Fruit fly (Drosophila melanogaster) whole organism, embryonic: Measurements from ENCODE around the gene Dbx.

ENCODE experiments used
- Abd-B ChIP-seq: fragments of 200-800 bp; sonication (Bioruptor generic); optimal IDR thresholded peaks from 2 replicates; lab custom pipeline; 2018; ENCODE audit warnings: missing biosample characterization, mild to moderate bottlenecking, missing genetic modification characterization, moderate library complexity
- Bgb ChIP-seq: fragments of 200-800 bp; sonication (Bioruptor generic); IDR thresholded peaks from 2 replicates; pipeline ENCODE4 v1.3.6; 2022; ENCODE audit warnings: missing biosample characterization, missing genetic modification characterization; ENCODE audit not compliant: partially characterized antibody
- Blimp-1 ChIP-seq: fragments of 200-800 bp; sonication (Bioruptor generic); optimal IDR thresholded peaks from 3 replicates; lab custom pipeline; 2018; ENCODE audit warnings: missing biosample characterization, missing genetic modification characterization, mild to moderate bottlenecking, moderate library complexity, missing genetic modification reagents
- CG12299 ChIP-seq: fragments of 200-800 bp; sonication (Bioruptor generic); optimal IDR thresholded peaks from 2 replicates; lab custom pipeline; 2018; ENCODE audit warnings: missing biosample characterization, mild to moderate bottlenecking, missing genetic modification characterization
- CG12659 ChIP-seq: fragments of 200-800 bp; sonication (Bioruptor generic); optimal IDR thresholded peaks from 3 replicates; lab custom pipeline; 2017; ENCODE audit warnings: mild to moderate bottlenecking, missing biosample characterization, missing genetic modification reagents, missing genetic modification characterization
- CG13287 ChIP-seq: fragments of 200-800 bp; sonication (Bioruptor generic); IDR thresholded peaks from 2 replicates; pipeline ENCODE4 v1.3.6; 2022; ENCODE audit warnings: missing biosample characterization, missing genetic modification characterization; ENCODE audit not compliant: partially characterized antibody
- CG14860 ChIP-seq: fragments of 200-800 bp; sonication (Bioruptor generic); IDR thresholded peaks from 3 replicates; pipeline ENCODE4 v1.3.6; 2022; ENCODE audit warnings: missing biosample characterization, missing genetic modification characterization; ENCODE audit not compliant: partially characterized antibody
- CG1602 ChIP-seq: fragments of 200-800 bp; sonication (Bioruptor generic); optimal IDR thresholded peaks from 3 replicates; lab custom pipeline; 2016; ENCODE audit warnings: missing biosample characterization, missing genetic modification characterization
- CG18599 ChIP-seq: fragments of 200-800 bp; sonication (Bioruptor generic); optimal IDR thresholded peaks from 3 replicates; lab custom pipeline; 2017; ENCODE audit warnings: missing biosample characterization, missing genetic modification characterization, mild to moderate bottlenecking, moderate library complexity, missing genetic modification reagents
- CG4617 ChIP-seq: fragments of 200-800 bp; sonication (Bioruptor generic); optimal IDR thresholded peaks from 3 replicates; lab custom pipeline; 2016; ENCODE audit warnings: missing biosample characterization, missing genetic modification characterization, borderline replicate concordance
- CG5180 ChIP-seq: fragments of 200-800 bp; sonication (Bioruptor generic); optimal IDR thresholded peaks from 3 replicates; lab custom pipeline; 2017; ENCODE audit warnings: missing biosample characterization, missing genetic modification characterization, mild to moderate bottlenecking, moderate library complexity, missing genetic modification reagents
- CG6683 ChIP-seq: fragments of 200-800 bp; sonication (Bioruptor generic); optimal IDR thresholded peaks from 2 replicates; lab custom pipeline; 2017; ENCODE audit warnings: missing biosample characterization, mild to moderate bottlenecking, missing genetic modification characterization, missing genetic modification reagents
- CG6689 ChIP-seq: fragments of 200-800 bp; sonication (Bioruptor generic); IDR thresholded peaks from 2 replicates; pipeline ENCODE4 v1.3.6; 2022; ENCODE audit warnings: missing biosample characterization, missing genetic modification characterization
- CG7786 ChIP-seq: fragments of 200-800 bp; sonication (Bioruptor generic); optimal IDR thresholded peaks from 2 replicates; lab custom pipeline; 2016; ENCODE audit warnings: missing biosample characterization, missing genetic modification characterization
- CG7963 ChIP-seq: fragments of 200-800 bp; sonication (Bioruptor generic); IDR thresholded peaks from 3 replicates; pipeline ENCODE4 v1.3.6; 2022; ENCODE audit warnings: missing biosample characterization, missing genetic modification characterization; ENCODE audit not compliant: partially characterized antibody
- CG9797 ChIP-seq: fragments of 200-800 bp; sonication (Bioruptor generic); optimal IDR thresholded peaks from 3 replicates; lab custom pipeline; 2018; ENCODE audit warnings: missing biosample characterization, mild to moderate bottlenecking, missing genetic modification characterization
- Dip3 ChIP-seq: fragments of 200-800 bp; sonication (Bioruptor generic); optimal IDR thresholded peaks from 3 replicates; lab custom pipeline; 2016; ENCODE audit warnings: missing biosample characterization, missing genetic modification characterization
- Elba2 ChIP-seq: fragments of 200-800 bp; sonication (Bioruptor generic); optimal IDR thresholded peaks from 3 replicates; lab custom pipeline; 2016; ENCODE audit warnings: missing biosample characterization, missing genetic modification characterization
- Ets97D ChIP-seq: fragments of 200-800 bp; sonication (Bioruptor generic); optimal IDR thresholded peaks from 3 replicates; lab custom pipeline; 2016; ENCODE audit warnings: missing biosample characterization, missing genetic modification characterization
- HLH4C ChIP-seq: fragments of 200-800 bp; sonication (Bioruptor generic); IDR thresholded peaks from 3 replicates; pipeline ENCODE4 v1.3.6; 2022; ENCODE audit warnings: missing biosample characterization, missing genetic modification characterization; ENCODE audit not compliant: partially characterized antibody
- HLH54F ChIP-seq: fragments of 200-800 bp; sonication (Bioruptor generic); optimal IDR thresholded peaks from 3 replicates; lab custom pipeline; 2016; ENCODE audit warnings: missing biosample characterization, missing genetic modification characterization
- Hmx ChIP-seq: fragments of 200-800 bp; sonication (Bioruptor generic); optimal IDR thresholded peaks from 2 replicates; lab custom pipeline; 2016; ENCODE audit warnings: missing biosample characterization, missing genetic modification characterization
- Hr51 ChIP-seq, 2 experiments: fragments of 200-800 bp; sonication (Bioruptor generic); optimal IDR thresholded peaks; 2 replicates in 1 of 2; 3 replicates in 1 of 2; lab custom pipeline; 2016 to 2018; ENCODE audit warnings: missing biosample characterization in 2 of 2, missing genetic modification characterization in 2 of 2, mild to moderate bottlenecking in 1 of 2, moderate library complexity in 1 of 2
- MESR4 ChIP-seq: fragments of 200-800 bp; sonication (Bioruptor generic); optimal IDR thresholded peaks from 2 replicates; lab custom pipeline; 2018; ENCODE audit warnings: missing biosample characterization, mild to moderate bottlenecking, missing genetic modification characterization, moderate library complexity
- Max ChIP-seq: fragments of 200-800 bp; sonication (Bioruptor generic); optimal IDR thresholded peaks from 2 replicates; lab custom pipeline; 2016; ENCODE audit warnings: missing biosample characterization, mild to moderate bottlenecking, missing genetic modification characterization
- NFAT ChIP-seq: fragments of 200-800 bp; sonication (Bioruptor generic); IDR thresholded peaks from 2 replicates; pipeline ENCODE4 v1.3.6; 2022; ENCODE audit warnings: missing biosample characterization, missing genetic modification characterization
- Rfx ChIP-seq: fragments of 200-800 bp; sonication (Bioruptor generic); IDR thresholded peaks from 2 replicates; pipeline ENCODE4 v1.3.6; 2022; ENCODE audit warnings: missing biosample characterization, missing genetic modification characterization
- Stat92E ChIP-seq, 3 experiments: fragments of >200 bp in 2 of 3; fragments of 200-800 bp in 1 of 3; sonication (Bioruptor generic) in 1 of 3; optimal IDR thresholded peaks; 2 replicates each; lab custom pipeline; 2017 to 2019; ENCODE audit warnings: missing biosample characterization in 3 of 3, missing genetic modification characterization in 3 of 3, mild to moderate bottlenecking in 1 of 3, moderate library complexity in 1 of 3
- YL-1 ChIP-seq: fragments of 200-800 bp; sonication (Bioruptor generic); optimal IDR thresholded peaks from 3 replicates; lab custom pipeline; 2017; ENCODE audit warnings: missing biosample characterization, mild to moderate bottlenecking, missing genetic modification characterization
- btn ChIP-seq: fragments of 200-800 bp; sonication (Bioruptor generic); optimal IDR thresholded peaks from 2 replicates; lab custom pipeline; 2016; ENCODE audit warnings: missing biosample characterization, missing genetic modification characterization
- cato ChIP-seq: fragments of 200-800 bp; sonication (Bioruptor generic); optimal IDR thresholded peaks from 2 replicates; lab custom pipeline; 2016; ENCODE audit warnings: missing biosample characterization, missing genetic modification characterization, borderline replicate concordance
- ci ChIP-seq: fragments of 200-800 bp; sonication (Bioruptor generic); IDR thresholded peaks from 3 replicates; pipeline ENCODE4 v1.3.6; 2022; ENCODE audit warnings: missing biosample characterization, missing genetic modification characterization
- crp ChIP-seq, 2 experiments: fragments of 200-800 bp; sonication (Bioruptor generic); optimal IDR thresholded peaks; 2 replicates in 1 of 2; 3 replicates in 1 of 2; lab custom pipeline; 2017; ENCODE audit warnings: missing biosample characterization in 2 of 2, missing genetic modification characterization in 2 of 2, mild to moderate bottlenecking in 1 of 2, moderate library complexity in 1 of 2
- dmrt99B ChIP-seq: fragments of 200-800 bp; sonication (Bioruptor generic); optimal IDR thresholded peaks from 2 replicates; lab custom pipeline; 2018; ENCODE audit warnings: missing biosample characterization, mild to moderate bottlenecking, missing genetic modification characterization, moderate library complexity
- ewg ChIP-seq: fragments of 200-800 bp; sonication (Bioruptor generic); optimal IDR thresholded peaks from 3 replicates; lab custom pipeline; 2017; ENCODE audit warnings: mild to moderate bottlenecking, missing biosample characterization, missing genetic modification reagents, missing genetic modification characterization
- fu2 ChIP-seq: fragments of 200-800 bp; sonication (Bioruptor generic); optimal IDR thresholded peaks from 2 replicates; lab custom pipeline; 2016; ENCODE audit warnings: missing biosample characterization, missing genetic modification characterization
- inv ChIP-seq: fragments of 200-800 bp; sonication (Bioruptor generic); IDR thresholded peaks from 2 replicates; pipeline ENCODE4 v1.3.6; 2022; ENCODE audit warnings: missing biosample characterization, missing genetic modification characterization; ENCODE audit not compliant: partially characterized antibody
- jumu ChIP-seq: fragments of 200-800 bp; sonication (Bioruptor generic); optimal IDR thresholded peaks from 3 replicates; lab custom pipeline; 2016; ENCODE audit warnings: missing biosample characterization, missing genetic modification characterization
- knrl ChIP-seq: fragments of 200-800 bp; sonication (Bioruptor generic); IDR thresholded peaks from 3 replicates; pipeline ENCODE4 v1.3.6; 2022; ENCODE audit warnings: missing biosample characterization, missing genetic modification characterization; ENCODE audit not compliant: partially characterized antibody
- nmo ChIP-seq: fragments of 200-800 bp; sonication (Bioruptor generic); optimal IDR thresholded peaks from 2 replicates; lab custom pipeline; 2018; ENCODE audit warnings: missing biosample characterization, mild to moderate bottlenecking, missing genetic modification characterization, moderate library complexity
- phol ChIP-seq: fragments of 200-800 bp; sonication (Bioruptor generic); optimal IDR thresholded peaks from 3 replicates; lab custom pipeline; 2018; ENCODE audit warnings: missing biosample characterization, mild to moderate bottlenecking, missing genetic modification characterization, moderate library complexity
- pum ChIP-seq: fragments of 200-800 bp; sonication (Bioruptor generic); optimal IDR thresholded peaks from 2 replicates; lab custom pipeline; 2016; ENCODE audit warnings: missing biosample characterization, missing genetic modification characterization
- sens-2 ChIP-seq: fragments of 200-800 bp; sonication (Bioruptor generic); IDR thresholded peaks from 2 replicates; pipeline ENCODE4 v1.3.6; 2022; ENCODE audit warnings: missing biosample characterization, missing genetic modification characterization
- seq ChIP-seq: fragments of 200-800 bp; sonication (Bioruptor generic); IDR thresholded peaks from 2 replicates; pipeline ENCODE4 v1.3.6; 2022; ENCODE audit warnings: missing biosample characterization, missing genetic modification characterization
- trem ChIP-seq: fragments of 200-800 bp; optimal IDR thresholded peaks from 3 replicates; lab custom pipeline; 2019; ENCODE audit warnings: missing biosample characterization, mild to moderate bottlenecking, missing genetic modification characterization, moderate library complexity
- tx ChIP-seq: fragments of 200-800 bp; sonication (Bioruptor generic); optimal IDR thresholded peaks from 2 replicates; lab custom pipeline; 2016; ENCODE audit warnings: missing biosample characterization, missing genetic modification characterization
- usp ChIP-seq: fragments of >200 bp; optimal IDR thresholded peaks from 2 replicates; lab custom pipeline; 2017; ENCODE audit warnings: missing biosample characterization, missing genetic modification characterization

Dbx gene

DNA sequence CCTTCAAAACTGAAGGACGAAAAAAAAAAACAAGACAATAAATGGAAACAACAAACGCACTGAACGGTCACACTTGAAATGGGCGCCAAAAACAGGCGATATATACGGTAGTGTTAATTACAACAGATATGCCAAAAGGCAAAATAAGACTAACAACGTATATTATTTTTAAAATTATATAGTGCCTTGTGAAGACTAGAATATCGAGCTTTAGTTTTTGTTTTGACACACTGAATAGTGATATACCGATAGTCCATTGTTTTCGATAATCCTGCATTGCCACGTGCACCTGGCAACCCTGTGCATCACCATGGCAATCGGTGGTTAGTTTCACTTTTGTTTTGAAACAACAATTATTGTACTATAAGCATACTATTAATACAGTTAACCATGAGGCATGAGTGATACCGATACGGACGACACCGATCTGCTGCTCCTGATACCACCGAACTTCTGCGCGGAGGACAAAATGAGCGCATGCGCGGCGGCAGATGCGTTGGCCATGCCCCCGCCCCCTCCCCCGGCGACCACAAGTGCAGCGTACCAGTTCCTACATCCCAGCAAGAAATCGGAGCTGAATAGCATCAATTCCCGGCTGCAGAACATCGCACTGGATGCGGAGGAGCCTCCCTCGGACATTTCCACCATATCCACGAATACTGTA lies 26.5 kb downstream of the Dbx start, which contains the start of the genes mu2 and Cnb (continued):
- TF ChIP-seq Hr51 (GFP tag; optimal IDR thresholded peaks at IDR 0.05; lab: Kevin White, UChicago) = peak in 1 of 2 experiments; percentile 13
- TF ChIP-seq CG6683 (GFP tag; lab: Kevin White, UChicago) = no peak
- peak; percentile 7 for TF ChIP-seq CG7786 (GFP tag; lab: Kevin White, UChicago)
- TF ChIP-seq YL-1 (GFP tag; lab: Kevin White, UChicago) = peak; percentile 68
- TF ChIP-seq nmo (GFP tag; lab: Kevin White, UChicago) = peak; percentile 63
- TF ChIP-seq HLH54F (GFP tag; lab: Kevin White, UChicago) = peak; percentile 20
- peak; percentile 24 for TF ChIP-seq Elba2 (GFP tag; lab: Kevin White, UChicago)
- no peak for TF ChIP-seq CG12659 (GFP tag; lab: Kevin White, UChicago)
- peak; percentile 72 for TF ChIP-seq HLH4C
- no peak for TF ChIP-seq Stat92E (GFP tag; optimal IDR thresholded peaks at IDR 0.05; lab: Kevin White, UChicago)
- TF ChIP-seq Blimp-1 (GFP tag; lab: Kevin White, UChicago) = peak; percentile 91
- peak in 1 of 2 experiments; percentile 32 for TF ChIP-seq crp (GFP tag; optimal IDR thresholded peaks at IDR 0.05; lab: Kevin White, UChicago)
- peak; percentile 72; the same call in 2 of the 3 replicates for TF ChIP-seq CG14860 (GFP tag; lab: Robert Waterston, UW)
- peak; percentile 51 for TF ChIP-seq Ets97D (GFP tag; lab: Kevin White, UChicago)
- TF ChIP-seq CG4617 = peak; percentile 67
- TF ChIP-seq NFAT (GFP tag; lab: Robert Waterston, UW) = 0 out of 2 replicates have a peak, but pooled peaks have one; percentile 44
- TF ChIP-seq dmrt99B (tag; lab: Kevin White, UChicago) = no peak
- no peak for TF ChIP-seq usp (GFP tag; lab: Kevin White, UChicago)
- TF ChIP-seq tx (GFP tag; lab: Kevin White, UChicago) = peak; percentile 2
- TF ChIP-seq seq (GFP tag; lab: Robert Waterston, UW) = no peak
- TF ChIP-seq sens-2 = no peak
- TF ChIP-seq trem (tag; lab: Kevin White, UChicago) = peak; percentile 79
- peak; percentile 86 for TF ChIP-seq ewg (GFP tag; lab: Kevin White, UChicago)
- TF ChIP-seq Abd-B (GFP tag; lab: Kevin White, UChicago) = peak; percentile 31
- no peak for TF ChIP-seq btn (GFP tag; lab: Kevin White, UChicago)
- TF ChIP-seq cato (GFP tag; lab: Kevin White, UChicago) = no peak
- TF ChIP-seq ci = peak; percentile 40; the same call in 1 of the 3 replicates
- TF ChIP-seq jumu (GFP tag; lab: Kevin White, UChicago) = peak; percentile 20
- TF ChIP-seq Rfx (GFP tag; lab: Robert Waterston, UW) = peak; percentile 86
- TF ChIP-seq CG6689 (GFP tag; lab: Robert Waterston, UW) = 0 out of 2 replicates have a peak, but pooled peaks have one; percentile 5
- TF ChIP-seq CG5180 = no peak
- peak; percentile 16 for TF ChIP-seq pum
- TF ChIP-seq fu2 (GFP tag; lab: Kevin White, UChicago) = peak; percentile 19
- peak; percentile 15 for TF ChIP-seq Dip3
- no peak for TF ChIP-seq CG18599 (GFP tag; lab: Kevin White, UChicago)
- peak; percentile 73 for TF ChIP-seq phol
- peak; percentile 89 for TF ChIP-seq CG13287 (GFP tag; lab: Robert Waterston, UW)
- TF ChIP-seq Hmx = no peak
- TF ChIP-seq knrl = peak; percentile 79
- TF ChIP-seq MESR4 (GFP tag; lab: Kevin White, UChicago) = peak; percentile 72
- TF ChIP-seq inv (GFP tag; lab: Robert Waterston, UW) = peak; percentile 80
- TF ChIP-seq CG9797 (GFP tag; lab: Kevin White, UChicago) = peak; percentile 83
- TF ChIP-seq CG12299 (tag; lab: Kevin White, UChicago) = no peak
- TF ChIP-seq Bgb = peak; percentile 67; the same call in 1 of the 2 replicates
- peak; percentile 10 for TF ChIP-seq Max (GFP tag; lab: Kevin White, UChicago)
- 0 out of 3 replicates have a peak, but pooled peaks have one; percentile 47 for TF ChIP-seq CG7963 (GFP tag; lab: Robert Waterston, UW)
- TF ChIP-seq CG1602 (GFP tag; lab: Kevin White, UChicago) = no peak
